Fruit fly (Drosophila melanogaster) whole organism, embryonic: ENCODE measurements around the gene mAChR-C.

Experiments
- Ada2b ChIP-seq: fragments of 200-800 bp; sonication (Bioruptor generic); IDR thresholded peaks from 2 replicates; pipeline ENCODE4 v1.3.6; 2022; ENCODE audit warnings: missing biosample characterization, missing genetic modification characterization
- Antp ChIP-seq: fragments of 200-800 bp; sonication (Bioruptor generic); optimal IDR thresholded peaks from 3 replicates; lab custom pipeline; 2016; ENCODE audit warnings: missing biosample characterization, missing genetic modification characterization
- B-H1 ChIP-seq: fragments of 200-800 bp; sonication (Bioruptor generic); IDR thresholded peaks from 3 replicates; pipeline ENCODE4 v1.3.6; 2022; ENCODE audit warnings: missing biosample characterization, missing genetic modification characterization
- CG10209 ChIP-seq: fragments of 200-800 bp; sonication (Bioruptor generic); optimal IDR thresholded peaks from 3 replicates; lab custom pipeline; 2017; ENCODE audit warnings: missing biosample characterization, mild to moderate bottlenecking, missing genetic modification characterization, missing genetic modification reagents
- CG12071 ChIP-seq: fragments of 200-800 bp; sonication (Bioruptor generic); optimal IDR thresholded peaks from 3 replicates; lab custom pipeline; 2018; ENCODE audit warnings: missing biosample characterization, mild to moderate bottlenecking, missing genetic modification characterization
- CG12659 ChIP-seq: fragments of 200-800 bp; sonication (Bioruptor generic); optimal IDR thresholded peaks from 3 replicates; lab custom pipeline; 2017; ENCODE audit warnings: mild to moderate bottlenecking, missing biosample characterization, missing genetic modification reagents, missing genetic modification characterization
- CG14050 ChIP-seq: fragments of 200-800 bp; sonication (Bioruptor generic); IDR thresholded peaks from 3 replicates; pipeline ENCODE4 v1.3.6; 2022; ENCODE audit warnings: missing biosample characterization, missing genetic modification characterization
- CG15601 ChIP-seq: fragments of 200-800 bp; sonication (Bioruptor generic); optimal IDR thresholded peaks from 3 replicates; lab custom pipeline; 2019; ENCODE audit warnings: missing biosample characterization, mild to moderate bottlenecking, missing genetic modification characterization, moderate library complexity
- CG17328 ChIP-seq: fragments of 200-800 bp; sonication (Bioruptor generic); IDR thresholded peaks from 2 replicates; pipeline ENCODE4 v1.3.6; 2022; ENCODE audit warnings: missing biosample characterization, missing genetic modification characterization
- CG17359 ChIP-seq: fragments of 200-800 bp; sonication (Bioruptor generic); optimal IDR thresholded peaks from 3 replicates; lab custom pipeline; 2018; ENCODE audit warnings: missing biosample characterization, mild to moderate bottlenecking, missing genetic modification characterization, moderate library complexity
- CG17385 ChIP-seq: fragments of 200-800 bp; sonication (Bioruptor generic); optimal IDR thresholded peaks from 3 replicates; lab custom pipeline; 2018; ENCODE audit warnings: missing biosample characterization, mild to moderate bottlenecking, missing genetic modification characterization
- CG17568 ChIP-seq: fragments of 200-800 bp; sonication (Bioruptor generic); optimal IDR thresholded peaks from 2 replicates; lab custom pipeline; 2018; ENCODE audit warnings: missing biosample characterization, mild to moderate bottlenecking, missing genetic modification characterization, moderate library complexity
- CG17912 ChIP-seq: fragments of 200-800 bp; sonication (Bioruptor generic); optimal IDR thresholded peaks from 2 replicates; lab custom pipeline; 2018; ENCODE audit warnings: missing biosample characterization, mild to moderate bottlenecking, missing genetic modification characterization
- CG18476 ChIP-seq: fragments of 200-800 bp; sonication (Bioruptor generic); optimal IDR thresholded peaks from 2 replicates; lab custom pipeline; 2016; ENCODE audit warnings: missing biosample characterization, mild to moderate bottlenecking, missing genetic modification characterization
- CG18619 ChIP-seq: fragments of 200-800 bp; sonication (Bioruptor generic); optimal IDR thresholded peaks from 3 replicates; lab custom pipeline; 2017; ENCODE audit warnings: missing biosample characterization, mild to moderate bottlenecking, missing genetic modification characterization
- CG2116 ChIP-seq: fragments of 200-800 bp; sonication (Bioruptor generic); optimal IDR thresholded peaks from 3 replicates; lab custom pipeline; 2018; ENCODE audit warnings: missing biosample characterization, mild to moderate bottlenecking, missing genetic modification characterization
- CG2120 ChIP-seq: fragments of 200-800 bp; sonication (Bioruptor generic); optimal IDR thresholded peaks from 3 replicates; lab custom pipeline; 2016; ENCODE audit warnings: missing biosample characterization, missing genetic modification characterization
- CG31441 ChIP-seq: fragments of 200-800 bp; sonication (Bioruptor generic); IDR thresholded peaks from 2 replicates; pipeline ENCODE4 v1.3.6; 2022; ENCODE audit warnings: missing biosample characterization, missing genetic modification characterization
- CG4820 ChIP-seq: fragments of 200-800 bp; sonication (Bioruptor generic); optimal IDR thresholded peaks from 3 replicates; lab custom pipeline; 2016; ENCODE audit warnings: missing biosample characterization, missing genetic modification characterization
- CG7745 ChIP-seq: fragments of 200-800 bp; sonication (Bioruptor generic); optimal IDR thresholded peaks from 2 replicates; lab custom pipeline; 2018; ENCODE audit warnings: missing biosample characterization, mild to moderate bottlenecking, missing genetic modification characterization, moderate library complexity
- CG8290 ChIP-seq, 3 experiments: fragments of 200-800 bp; sonication (Bioruptor generic); optimal IDR thresholded peaks; 2 replicates each; lab custom pipeline; 2016 to 2019; ENCODE audit warnings: missing biosample characterization in 3 of 3, missing genetic modification characterization in 3 of 3, mild to moderate bottlenecking in 2 of 3, moderate library complexity in 1 of 3
- CG9876 ChIP-seq: fragments of 200-800 bp; sonication (Bioruptor generic); optimal IDR thresholded peaks from 2 replicates; lab custom pipeline; 2016; ENCODE audit warnings: missing biosample characterization, missing genetic modification characterization
- CG9932 ChIP-seq: fragments of 200-800 bp; sonication (Bioruptor generic); IDR thresholded peaks from 2 replicates; pipeline ENCODE4 v1.3.6; 2022; ENCODE audit warnings: missing biosample characterization, missing genetic modification characterization
- D19A ChIP-seq: fragments of 200-800 bp; optimal IDR thresholded peaks from 3 replicates; lab custom pipeline; 2019; ENCODE audit warnings: missing biosample characterization, mild to moderate bottlenecking, missing genetic modification characterization, moderate library complexity
- Doc3 ChIP-seq: fragments of 200-800 bp; sonication (Bioruptor generic); IDR thresholded peaks from 3 replicates; pipeline ENCODE4 v1.3.6; 2022; ENCODE audit warnings: missing biosample characterization, missing genetic modification characterization; ENCODE audit not compliant: partially characterized antibody
- Ets65A ChIP-seq: fragments of 200-800 bp; sonication (Bioruptor generic); peaks from one replicate; lab custom pipeline; 2016; ENCODE audit warnings: missing biosample characterization, missing genetic modification characterization
- Fer1 ChIP-seq: fragments of 200-800 bp; sonication (Bioruptor generic); optimal IDR thresholded peaks from 2 replicates; lab custom pipeline; 2017; ENCODE audit warnings: missing biosample characterization, mild to moderate bottlenecking, missing genetic modification characterization
- Fer3 ChIP-seq: fragments of 200-800 bp; sonication (Bioruptor generic); optimal IDR thresholded peaks from 2 replicates; lab custom pipeline; 2018; ENCODE audit warnings: missing biosample characterization, mild to moderate bottlenecking, missing genetic modification characterization, moderate library complexity
- GATAe ChIP-seq: fragments of 200-800 bp; sonication (Bioruptor generic); conservative IDR thresholded peaks from 2 replicates; pipeline ENCODE4 v1.3.6; 2022; ENCODE audit warnings: missing biosample characterization, missing genetic modification characterization
- Hey ChIP-seq: fragments of 200-800 bp; sonication (Bioruptor generic); optimal IDR thresholded peaks from 3 replicates; lab custom pipeline; 2018; ENCODE audit warnings: missing biosample characterization, mild to moderate bottlenecking, missing genetic modification characterization
- Hr3 ChIP-seq: fragments of 200-800 bp; sonication (Bioruptor generic); optimal IDR thresholded peaks from 3 replicates; lab custom pipeline; 2016; ENCODE audit warnings: missing biosample characterization, missing genetic modification characterization
- Scr ChIP-seq: fragments of 200-800 bp; sonication (Bioruptor generic); IDR thresholded peaks from 2 replicates; pipeline ENCODE4 v1.3.6; 2022; ENCODE audit warnings: missing biosample characterization, missing genetic modification characterization; ENCODE audit not compliant: partially characterized antibody
- Six4 ChIP-seq: fragments of 200-800 bp; sonication (Bioruptor generic); optimal IDR thresholded peaks from 2 replicates; lab custom pipeline; 2016; ENCODE audit warnings: missing biosample characterization, missing genetic modification characterization
- Spps ChIP-seq: fragments of 200-800 bp; sonication (Bioruptor generic); optimal IDR thresholded peaks from 2 replicates; lab custom pipeline; 2018; ENCODE audit warnings: missing biosample characterization, mild to moderate bottlenecking, missing genetic modification characterization
- Sry-β ChIP-seq: fragments of 200-800 bp; sonication (Bioruptor generic); optimal IDR thresholded peaks from 2 replicates; lab custom pipeline; 2018; ENCODE audit warnings: missing biosample characterization, mild to moderate bottlenecking, missing genetic modification characterization, moderate library complexity
- Sry-δ ChIP-seq: fragments of 200-800 bp; sonication (Bioruptor generic); optimal IDR thresholded peaks from 2 replicates; lab custom pipeline; 2016; ENCODE audit warnings: missing biosample characterization, missing genetic modification characterization
- Taf1 ChIP-seq: fragments of 200-800 bp; sonication (Bioruptor generic); IDR thresholded peaks from 2 replicates; pipeline ENCODE4 v1.3.6; 2022; ENCODE audit warnings: missing biosample characterization, missing genetic modification characterization
- dysf ChIP-seq: fragments of 200-800 bp; sonication (Bioruptor generic); IDR thresholded peaks from 3 replicates; pipeline ENCODE4 v1.3.6; 2022; ENCODE audit warnings: missing biosample characterization, missing genetic modification characterization
- en ChIP-seq: fragments of 200-800 bp; sonication (Bioruptor generic); optimal IDR thresholded peaks from 2 replicates; lab custom pipeline; 2016; ENCODE audit warnings: missing biosample characterization, missing genetic modification characterization
- eve ChIP-seq, 2 experiments: fragments of >200 bp; optimal IDR thresholded peaks; 2 replicates each; lab custom pipeline; 2017; ENCODE audit warnings: missing biosample characterization in 2 of 2, missing genetic modification characterization in 2 of 2
- fru ChIP-seq: fragments of >200 bp; optimal IDR thresholded peaks from 2 replicates; lab custom pipeline; 2017
- ftz-f1 ChIP-seq: fragments of 200-800 bp; sonication (Bioruptor generic); optimal IDR thresholded peaks from 2 replicates; lab custom pipeline; 2016; ENCODE audit warnings: missing biosample characterization, missing genetic modification characterization
- grau ChIP-seq: fragments of 200-800 bp; optimal IDR thresholded peaks from 3 replicates; lab custom pipeline; 2019; ENCODE audit warnings: missing biosample characterization, mild to moderate bottlenecking, missing genetic modification characterization, moderate library complexity
- gro ChIP-seq: fragments of 200-800 bp; sonication (Bioruptor generic); optimal IDR thresholded peaks from 2 replicates; lab custom pipeline; 2016; ENCODE audit warnings: missing biosample characterization, missing genetic modification characterization
- maf-S ChIP-seq: fragments of 200-800 bp; sonication (Bioruptor generic); optimal IDR thresholded peaks from 2 replicates; lab custom pipeline; 2016; ENCODE audit warnings: missing biosample characterization, missing genetic modification characterization
- nerfin-2 ChIP-seq: fragments of 200-800 bp; sonication (Bioruptor generic); IDR thresholded peaks from 2 replicates; pipeline ENCODE4 v1.3.6; 2022; ENCODE audit warnings: missing biosample characterization, missing genetic modification characterization; ENCODE audit not compliant: partially characterized antibody
- pfk ChIP-seq: fragments of 200-800 bp; sonication (Bioruptor generic); optimal IDR thresholded peaks from 2 replicates; lab custom pipeline; 2018; ENCODE audit warnings: missing biosample characterization, mild to moderate bottlenecking, missing genetic modification characterization, moderate library complexity
- pzg ChIP-seq: fragments of 200-800 bp; sonication (Bioruptor generic); optimal IDR thresholded peaks from 3 replicates; lab custom pipeline; 2018; ENCODE audit warnings: missing biosample characterization, mild to moderate bottlenecking, missing genetic modification characterization, moderate library complexity
- seq ChIP-seq: fragments of 200-800 bp; sonication (Bioruptor generic); IDR thresholded peaks from 2 replicates; pipeline ENCODE4 v1.3.6; 2022; ENCODE audit warnings: missing biosample characterization, missing genetic modification characterization
- sima ChIP-seq: fragments of 200-800 bp; sonication (Bioruptor generic); optimal IDR thresholded peaks from 2 replicates; lab custom pipeline; 2016; ENCODE audit warnings: missing biosample characterization, missing genetic modification characterization
- stc ChIP-seq: fragments of 200-800 bp; sonication (Bioruptor generic); IDR thresholded peaks from 2 replicates; pipeline ENCODE4 v1.3.6; 2022; ENCODE audit warnings: missing biosample characterization, missing genetic modification characterization

The mAChR-C gene

dm6 chrX:6868024-6868628 lies 35.6 kb upstream of the mAChR-C start (continued):
- TF ChIP-seq CG15601 (tag; lab: Kevin White, UChicago) (no peak), CG17385 (GFP tag; lab: Kevin White, UChicago) (peak; percentile 56), CG10209 (no peak), CG17328 (peak; percentile 27; the same call in 1 of the 2 replicates), Scr (no peak), Six4 (GFP tag; lab: Kevin White, UChicago) (no peak), Fer3 (no peak), pzg (GFP tag; lab: Kevin White, UChicago) (no peak), CG8290 (GFP tag; optimal IDR thresholded peaks at IDR 0.05; lab: Kevin White, UChicago) (no peak), CG8290 (tag; optimal IDR thresholded peaks at IDR 0.05; lab: Kevin White, UChicago) (peak in 1 of 2 experiments; percentile 48), Hey (tag; lab: Kevin White, UChicago) (no peak), CG18619 (GFP tag; lab: Kevin White, UChicago) (no peak), nerfin-2 (GFP tag; lab: Robert Waterston, UW) (no peak), Fer1 (GFP tag; lab: Kevin White, UChicago) (no peak), gro (GFP tag; lab: Kevin White, UChicago) (no peak), pfk (GFP tag; lab: Kevin White, UChicago) (no peak), CG18476 (GFP tag; lab: Kevin White, UChicago) (no peak), CG9932 (GFP tag; lab: Robert Waterston, UW) (no peak; the same call in 1 of the 2 replicates), CG12659 (GFP tag; lab: Kevin White, UChicago) (peak; percentile 27), CG17912 (GFP tag; lab: Kevin White, UChicago) (no peak), grau (tag; lab: Kevin White, UChicago) (no peak), Ets65A (GFP tag; lab: Kevin White, UChicago) (peak; percentile 88), en (GFP tag; lab: Kevin White, UChicago) (no peak), Doc3 (no peak; the same call in 2 of the 3 replicates), CG2116 (GFP tag; lab: Kevin White, UChicago) (no peak), GATAe (GFP tag; lab: Robert Waterston, UW) (no peak), seq (GFP tag; lab: Robert Waterston, UW) (peak; percentile 6; the same call in 1 of the 2 replicates), CG2120 (GFP tag; lab: Kevin White, UChicago) (peak; percentile 26), CG7745 (tag; lab: Kevin White, UChicago) (no peak), stc (no peak), B-H1 (GFP tag; lab: Robert Waterston, UW) (no peak), Antp (no peak), dysf (GFP tag; lab: Robert Waterston, UW) (no peak), D19A (tag; lab: Kevin White, UChicago) (no peak), Taf1 (GFP tag; lab: Robert Waterston, UW) (no peak), sima (GFP tag; lab: Kevin White, UChicago) (no peak), CG12071 (GFP tag; lab: Kevin White, UChicago) (no peak), CG17568 (GFP tag; lab: Kevin White, UChicago) (no peak), CG4820 (GFP tag; lab: Kevin White, UChicago) (no peak), fru (no peak), Spps (tag; lab: Kevin White, UChicago) (no peak), Sry-β (GFP tag; lab: Kevin White, UChicago) (no peak), CG31441 (no peak), Hr3 (GFP tag; lab: Kevin White, UChicago) (peak; percentile 7), Ada2b (GFP tag; lab: Robert Waterston, UW) (no peak), Sry-δ (GFP tag; lab: Kevin White, UChicago) (no peak), CG14050 (GFP tag; lab: Robert Waterston, UW) (no peak), CG9876 (GFP tag; lab: Kevin White, UChicago) (no peak), eve (GFP tag; optimal IDR thresholded peaks at IDR 0.05; lab: Kevin White, UChicago) (no peak), ftz-f1 (GFP tag; lab: Kevin White, UChicago) (no peak), CG17359 (peak; percentile 9), maf-S (no peak)
